Worm (Caenorhabditis elegans) whole organism, young adult: ENCODE results near the gene chup-1.

Source experiments
- C17E4.6 ChIP-seq: fragments of 200-800 bp; sonication (Bioruptor generic); IDR thresholded peaks from 2 replicates; pipeline ENCODE4 v1.3.6; 2022; ENCODE audit warnings: missing genetic modification reagents, missing genetic modification characterization, missing compliant biosample characterization
- F10E7.11 ChIP-seq: sonication (generic microtip); optimal IDR thresholded peaks from 2 replicates; lab custom pipeline; 2017; ENCODE audit warnings: mild to moderate bottlenecking, missing genetic modification characterization, moderate library complexity, missing compliant biosample characterization
- F37B4.10 ChIP-seq: fragments of 200-800 bp; sonication (Bioruptor generic); IDR thresholded peaks from 2 replicates; pipeline ENCODE4 v1.3.6; 2022; ENCODE audit warnings: missing genetic modification characterization, missing compliant biosample characterization
- F55B11.4 ChIP-seq: sonication (generic microtip); optimal IDR thresholded peaks from 2 replicates; lab custom pipeline; 2016; ENCODE audit warnings: missing compliant biosample characterization, missing genetic modification characterization, borderline replicate concordance; ENCODE audit not compliant: insufficient read depth
- F57C9.4 ChIP-seq: sonication (generic microtip); optimal IDR thresholded peaks from 2 replicates; lab custom pipeline; 2017; ENCODE audit warnings: mild to moderate bottlenecking, missing genetic modification characterization, missing compliant biosample characterization
- K11D2.4 ChIP-seq: fragments of 200-800 bp; sonication (Bioruptor generic); IDR thresholded peaks from 2 replicates; pipeline ENCODE4 v1.3.6; 2022; ENCODE audit warnings: missing genetic modification reagents, missing genetic modification characterization, missing compliant biosample characterization
- T26A5.8 ChIP-seq: sonication (generic microtip); optimal IDR thresholded peaks from 2 replicates; lab custom pipeline; 2016; ENCODE audit warnings: missing genetic modification characterization, missing compliant biosample characterization
- Y79H2A.3 ChIP-seq: fragments of 200-800 bp; sonication (Bioruptor generic); conservative IDR thresholded peaks from 2 replicates; pipeline ENCODE4 v1.3.6; 2022; ENCODE audit warnings: missing genetic modification reagents, missing genetic modification characterization, missing compliant biosample characterization
- Y95B8A.8 ChIP-seq: fragments of 200-800 bp; sonication (Bioruptor generic); IDR thresholded peaks from 2 replicates; pipeline ENCODE4 v1.3.6; 2022; ENCODE audit warnings: missing genetic modification reagents, missing genetic modification characterization, missing compliant biosample characterization
- ZK185.1 ChIP-seq: sonication (generic microtip); optimal IDR thresholded peaks from 2 replicates; lab custom pipeline; 2016; ENCODE audit warnings: mild to moderate bottlenecking, missing genetic modification characterization, missing compliant biosample characterization; ENCODE audit not compliant: poor library complexity, severe bottlenecking
- ama-1 ChIP-seq, 3 experiments: fragments of 150-350 bp in 1 of 3; sonication (generic microtip) in 2 of 3; optimal IDR thresholded peaks; 2 replicates each; lab custom pipeline; 2014 to 2018; ENCODE audit warnings: missing biosample characterization in 2 of 3, missing genetic modification characterization in 2 of 3, missing genetic modification reagents in 2 of 3
- attf-6 ChIP-seq: fragments of 200-800 bp; sonication (Bioruptor generic); IDR thresholded peaks from 2 replicates; pipeline ENCODE4 v1.3.6; 2022; ENCODE audit warnings: missing genetic modification reagents, missing genetic modification characterization, missing compliant biosample characterization
- bed-1 ChIP-seq: fragments of 200-800 bp; sonication (Bioruptor generic); IDR thresholded peaks from 2 replicates; pipeline ENCODE4 v1.3.6; 2022; ENCODE audit warnings: missing genetic modification reagents, missing genetic modification characterization, missing compliant biosample characterization
- bed-2 ChIP-seq: fragments of 200-800 bp; sonication (Bioruptor generic); IDR thresholded peaks from 2 replicates; pipeline ENCODE4 v1.3.6; 2022; ENCODE audit warnings: missing genetic modification reagents, missing genetic modification characterization, missing compliant biosample characterization
- ccch-3 ChIP-seq: fragments of 200-800 bp; sonication (Bioruptor generic); optimal IDR thresholded peaks from 2 replicates; lab custom pipeline; 2018; ENCODE audit warnings: mild to moderate bottlenecking, missing genetic modification characterization, missing compliant biosample characterization
- ceh-27 ChIP-seq: fragments of 200-800 bp; sonication (Bioruptor generic); optimal IDR thresholded peaks from 2 replicates; lab custom pipeline; 2018; ENCODE audit warnings: mild to moderate bottlenecking, missing genetic modification characterization, moderate library complexity, missing compliant biosample characterization
- ceh-58 ChIP-seq: fragments of 200-800 bp; sonication (Bioruptor generic); IDR thresholded peaks from 2 replicates; pipeline ENCODE4 v1.3.6; 2022; ENCODE audit warnings: missing genetic modification characterization, missing compliant biosample characterization
- chd-7 ChIP-seq: sonication (generic microtip); optimal IDR thresholded peaks from 2 replicates; lab custom pipeline; 2016; ENCODE audit warnings: mild to moderate bottlenecking, missing genetic modification characterization, moderate library complexity, missing compliant biosample characterization
- die-1 ChIP-seq: sonication (generic microtip); optimal IDR thresholded peaks from 2 replicates; lab custom pipeline; 2016; ENCODE audit warnings: missing genotype, mild to moderate bottlenecking, missing genetic modification characterization, missing compliant biosample characterization
- ekl-4 ChIP-seq: fragments of 200-800 bp; sonication (Bioruptor generic); IDR thresholded peaks from 2 replicates; pipeline ENCODE4 v1.3.6; 2022; ENCODE audit warnings: missing genetic modification reagents, missing genetic modification characterization, missing compliant biosample characterization
- let-526 ChIP-seq: fragments of 200-800 bp; sonication (Bioruptor generic); IDR thresholded peaks from 2 replicates; pipeline ENCODE4 v1.3.6; 2022; ENCODE audit warnings: missing genetic modification reagents, missing genetic modification characterization, missing compliant biosample characterization
- lir-1 ChIP-seq: fragments of 200-800 bp; sonication (Bioruptor generic); conservative IDR thresholded peaks from 2 replicates; pipeline ENCODE4 v1.3.6; 2022; ENCODE audit warnings: missing genetic modification reagents, missing genetic modification characterization, missing compliant biosample characterization
- lsl-1 ChIP-seq: fragments of 200-800 bp; sonication (Bioruptor generic); optimal IDR thresholded peaks from 2 replicates; lab custom pipeline; 2018; ENCODE audit warnings: mild to moderate bottlenecking, missing genetic modification characterization, moderate library complexity, missing compliant biosample characterization
- lsy-27 ChIP-seq: sonication (generic microtip); optimal IDR thresholded peaks from 2 replicates; lab custom pipeline; 2017; ENCODE audit warnings: missing genetic modification characterization, mild to moderate bottlenecking, missing compliant biosample characterization, antibody characterized with exemption, missing genotype, borderline replicate concordance; ENCODE audit not compliant: insufficient read depth
- madf-8 ChIP-seq: fragments of 200-800 bp; sonication (Bioruptor generic); conservative IDR thresholded peaks from 2 replicates; pipeline ENCODE4 v1.3.6; 2022; ENCODE audit warnings: missing genetic modification reagents, missing genetic modification characterization, missing compliant biosample characterization
- mxl-1 ChIP-seq: sonication (generic microtip); optimal IDR thresholded peaks from 2 replicates; lab custom pipeline; 2016; ENCODE audit warnings: missing genetic modification characterization, missing compliant biosample characterization
- nfya-2 ChIP-seq: fragments of 200-800 bp; sonication (Bioruptor generic); IDR thresholded peaks from 2 replicates; pipeline ENCODE4 v1.3.6; 2022; ENCODE audit warnings: missing genetic modification reagents, missing genetic modification characterization, missing compliant biosample characterization
- nfyb-1 ChIP-seq: fragments of 200-800 bp; sonication (Bioruptor generic); IDR thresholded peaks from 2 replicates; pipeline ENCODE4 v1.3.6; 2022; ENCODE audit warnings: missing genetic modification reagents, missing genetic modification characterization, missing compliant biosample characterization
- nhr-179 ChIP-seq: sonication (generic microtip); optimal IDR thresholded peaks from 2 replicates; lab custom pipeline; 2016; ENCODE audit warnings: mild to moderate bottlenecking, missing genetic modification characterization, missing compliant biosample characterization
- nhr-27 ChIP-seq: fragments of 200-800 bp; sonication (Bioruptor generic); optimal IDR thresholded peaks from 2 replicates; lab custom pipeline; 2018; ENCODE audit warnings: mild to moderate bottlenecking, missing genetic modification characterization, moderate library complexity, missing compliant biosample characterization
- nhr-80 ChIP-seq: sonication (generic microtip); optimal IDR thresholded peaks from 2 replicates; lab custom pipeline; 2016; ENCODE audit warnings: missing genetic modification characterization, missing compliant biosample characterization
- nhr-90 ChIP-seq: sonication (generic microtip); optimal IDR thresholded peaks from 2 replicates; lab custom pipeline; 2016; ENCODE audit warnings: missing genotype, mild to moderate bottlenecking, missing genetic modification characterization, missing compliant biosample characterization
- pbrm-1 ChIP-seq: fragments of 200-800 bp; sonication (Bioruptor generic); IDR thresholded peaks from 2 replicates; pipeline ENCODE4 v1.3.6; 2022; ENCODE audit warnings: missing genetic modification reagents, missing genetic modification characterization, missing compliant biosample characterization
- repo-1 ChIP-seq: sonication (generic microtip); optimal IDR thresholded peaks from 2 replicates; lab custom pipeline; 2017; ENCODE audit warnings: mild to moderate bottlenecking, missing genetic modification characterization, missing compliant biosample characterization
- sdz-38 ChIP-seq: sonication (generic microtip); optimal IDR thresholded peaks from 2 replicates; lab custom pipeline; 2016; ENCODE audit warnings: missing genotype, missing genetic modification characterization, missing compliant biosample characterization
- tlf-1 ChIP-seq: fragments of 200-800 bp; sonication (Bioruptor generic); optimal IDR thresholded peaks from 2 replicates; lab custom pipeline; 2018; ENCODE audit warnings: mild to moderate bottlenecking, missing genetic modification characterization, missing compliant biosample characterization
- unc-62 ChIP-seq: fragments of 150-350 bp; optimal IDR thresholded peaks from 2 replicates; lab custom pipeline; 2014; ENCODE audit warnings: missing biosample characterization, missing genetic modification reagents, missing genetic modification characterization
- xnd-1 ChIP-seq: sonication (generic microtip); optimal IDR thresholded peaks from 2 replicates; lab custom pipeline; 2016; ENCODE audit warnings: missing genotype, missing genetic modification reagents, missing genetic modification characterization, missing compliant biosample characterization
- ztf-25 ChIP-seq: fragments of 200-800 bp; sonication (Bioruptor generic); IDR thresholded peaks from 2 replicates; pipeline ENCODE4 v1.3.6; 2022; ENCODE audit warnings: missing genetic modification reagents, missing genetic modification characterization, missing compliant biosample characterization
- ztf-26 ChIP-seq: sonication (generic microtip); optimal IDR thresholded peaks from 2 replicates; lab custom pipeline; 2017; ENCODE audit warnings: missing genetic modification characterization, missing compliant biosample characterization
- ztf-6 ChIP-seq: fragments of 200-800 bp; sonication (Bioruptor generic); IDR thresholded peaks from 2 replicates; pipeline ENCODE4 v1.3.6; 2022; ENCODE audit warnings: missing genetic modification reagents, missing genetic modification characterization, missing compliant biosample characterization

The chup-1 gene

ce11 chrX:8828365-8828764, 36.4 kb downstream of the chup-1 start, which contains the start of gene rcs-1:
Gene rcs-1, minus strand, starts transcription at chrX:8828540.
- TF ChIP-seq nhr-80 (tag; lab: Kevin White, UChicago) = peak; percentile 0
- no peak for TF ChIP-seq ama-1 (optimal IDR thresholded peaks at IDR 0.05; lab: Kevin White, UChicago)
- no peak for TF ChIP-seq ama-1 (GFP tag; optimal IDR thresholded peaks at IDR 0.05; lab: Kevin White, UChicago)
- TF ChIP-seq, all 124 proteins: peak for 1

DNA sequence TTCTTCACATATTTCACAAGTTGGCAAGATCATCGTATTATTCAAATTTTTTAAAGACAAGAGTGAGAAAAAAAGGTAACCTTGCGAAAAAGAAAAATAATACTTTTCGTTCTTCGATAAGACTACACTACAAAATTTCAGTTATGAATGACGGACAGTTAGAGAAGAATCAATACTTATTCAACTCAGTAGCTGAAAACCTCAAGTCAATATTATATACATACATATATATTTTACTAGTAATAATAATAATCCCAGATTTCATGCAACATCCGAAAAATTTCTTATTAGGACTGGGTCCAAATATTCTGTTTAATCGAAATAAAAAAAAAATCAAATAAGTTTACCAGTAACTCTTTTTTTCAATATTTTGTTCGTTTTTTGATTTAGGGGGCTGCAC, 39.2 kb downstream of the chup-1 start, which contains the start of gene C28G1.6:
C28G1.6 (minus strand) TSS at position 101 of the 400 bp plus-strand sequence.
- TF ChIP-seq nhr-80 (tag; lab: Kevin White, UChicago) = peak; percentile 33
- TF ChIP-seq pbrm-1 (GFP tag; lab: Robert Waterston, UW) = no peak

- TF ChIP-seq F55B11.4 (tag; lab: Kevin White, UChicago) (no peak), nhr-179 (tag; lab: Kevin White, UChicago) (no peak), lsl-1 (GFP tag; lab: Kevin White, UChicago) (no peak), nhr-80 (tag; lab: Kevin White, UChicago) (no peak), ztf-26 (tag; lab: Kevin White, UChicago) (no peak), ZK185.1 (tag; lab: Kevin White, UChicago) (no peak), madf-8 (GFP tag; lab: Robert Waterston, UW) (no peak), F37B4.10 (no peak), chd-7 (tag; lab: Kevin White, UChicago) (no peak), F10E7.11 (tag; lab: Kevin White, UChicago) (no peak), tlf-1 (GFP tag; lab: Kevin White, UChicago) (no peak)
Measured at ce11 chrX:8835405-8835804, 43.4 kb downstream of the chup-1 start, which contains the start of gene sec-15. Gene sec-15, minus strand, starts transcription at chrX:8835715.

DNA sequence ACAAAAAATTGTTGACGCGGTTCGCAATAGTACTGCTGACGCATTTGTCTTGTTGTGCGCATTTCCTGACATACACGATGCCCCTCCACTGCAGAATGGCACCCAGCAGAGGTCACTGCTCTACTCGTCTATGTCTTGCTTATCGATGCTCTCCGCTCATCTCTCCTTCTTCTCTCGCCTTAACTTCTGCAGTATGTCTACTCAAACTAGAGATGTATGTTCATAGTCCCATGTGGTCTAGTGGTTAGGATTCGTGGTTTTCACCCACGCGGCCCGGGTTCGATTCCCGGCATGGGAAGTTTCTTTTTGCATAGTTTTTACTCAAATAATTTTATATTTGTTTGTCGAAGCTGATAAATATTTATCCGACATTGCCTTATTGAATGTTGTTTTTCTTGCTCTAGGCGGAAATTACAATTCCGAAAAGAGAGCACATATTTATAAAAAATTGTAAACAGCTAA, 44.0 kb downstream of the chup-1 start, which contains the start of gene C28G1.2:
C28G1.2 (plus strand) TSS at position 130 of the 462 bp plus-strand sequence.
- TF ChIP-seq F57C9.4 (tag; lab: Kevin White, UChicago) (peak; percentile 71), sdz-38 (no peak), ceh-58 (0 out of 2 replicates have a peak, but pooled peaks have one; percentile 83), ztf-6 (GFP tag; lab: Robert Waterston, UW) (peak; percentile 81), unc-62 (no peak), ceh-27 (GFP tag; lab: Kevin White, UChicago) (peak; percentile 96), nhr-179 (tag; lab: Kevin White, UChicago) (peak; percentile 17), ccch-3 (GFP tag; lab: Kevin White, UChicago) (peak; percentile 75), Y79H2A.3 (peak; percentile 52; the same call in 1 of the 2 replicates), nfyb-1 (GFP tag; lab: Robert Waterston, UW) (peak; percentile 87), ama-1 (optimal IDR thresholded peaks at IDR 0.05; lab: Kevin White, UChicago) (no peak), ama-1 (GFP tag; optimal IDR thresholded peaks at IDR 0.05; lab: Kevin White, UChicago) (peak; percentile 79 to 92), xnd-1 (tag; lab: Kevin White, UChicago) (no peak), ekl-4 (peak; percentile 91; the same call in 1 of the 2 replicates), ztf-26 (tag; lab: Kevin White, UChicago) (peak; percentile 86), bed-2 (GFP tag; lab: Robert Waterston, UW) (no peak), lir-1 (peak; percentile 80), bed-1 (GFP tag; lab: Robert Waterston, UW) (no peak), repo-1 (peak; percentile 92), C17E4.6 (0 out of 2 replicates have a peak, but pooled peaks have one; percentile 39), T26A5.8 (peak; percentile 92), ztf-25 (GFP tag; lab: Robert Waterston, UW) (peak; percentile 93), die-1 (tag; lab: Kevin White, UChicago) (peak; percentile 97), madf-8 (GFP tag; lab: Robert Waterston, UW) (0 out of 2 replicates have a peak, but pooled peaks have one; percentile 25), lsy-27 (tag; lab: Kevin White, UChicago) (peak; percentile 79), nfya-2 (GFP tag; lab: Robert Waterston, UW) (no peak), nhr-90 (tag; lab: Kevin White, UChicago) (peak; percentile 88), nhr-27 (tag; lab: Kevin White, UChicago) (peak; percentile 80), mxl-1 (tag; lab: Kevin White, UChicago) (peak; percentile 63), let-526 (GFP tag; lab: Robert Waterston, UW) (peak; percentile 76; the same call in 1 of the 2 replicates), attf-6 (GFP tag; lab: Robert Waterston, UW) (no peak), Y95B8A.8 (GFP tag; lab: Robert Waterston, UW) (peak; percentile 78), K11D2.4 (GFP tag; lab: Robert Waterston, UW) (peak; percentile 89; the same call in 1 of the 2 replicates)
